Worm (Caenorhabditis elegans): ENCODE measurements around the gene pcm-1.

The pcm-1 gene

ce11 chrV:5963696-5964095, at the start of gene pcm-1:
TSS of gene pcm-1 (minus strand) at chrV:5963882.
- TF ChIP-seq pax-3 (tag; optimal IDR thresholded peaks at IDR 0.05) (no peak), C16A3.4 (tag; optimal IDR thresholded peaks at IDR 0.05) (no peak), nhr-85 (tag) (peak; percentile 4), mep-1 (tag; optimal IDR thresholded peaks at IDR 0.05) (peak; percentile 11), rnt-1 (tag; optimal IDR thresholded peaks at IDR 0.05) (peak; percentile 2), ceh-63 (GFP tag; optimal IDR thresholded peaks at IDR 0.05) (no peak), ceh-8 (GFP tag; optimal IDR thresholded peaks at IDR 0.05) (no peak), swsn-7 (tag; optimal IDR thresholded peaks at IDR 0.05) (peak; percentile 19), efl-1 (optimal IDR thresholded peaks at IDR 0.05) (peak; percentile 52 to 55), efl-1 (GFP tag; optimal IDR thresholded peaks at IDR 0.05 in 1 of 2) (peak in 1 of 2 experiments; percentile 28), hlh-4 (tag; optimal IDR thresholded peaks at IDR 0.05) (no peak), blmp-1 (tag; optimal IDR thresholded peaks at IDR 0.05) (peak; percentile 40), nhr-90 (tag; optimal IDR thresholded peaks at IDR 0.05; ENCODE audit: poor library complexity) (no peak), nhr-76 (tag; optimal IDR thresholded peaks at IDR 0.05) (no peak), dpl-1 (GFP tag; optimal IDR thresholded peaks at IDR 0.05) (peak in 1 of 3 experiments; percentile 34), aly-2 (tag; optimal IDR thresholded peaks at IDR 0.05) (no peak), unc-130 (tag; optimal IDR thresholded peaks at IDR 0.05) (peak; percentile 15), hpl-2 (GFP tag; optimal IDR thresholded peaks at IDR 0.05) (no peak), nhr-47 (tag; optimal IDR thresholded peaks at IDR 0.05) (no peak), ets-5 (GFP tag; IDR thresholded peaks at IDR 0.05) (no peak), nhr-71 (tag; optimal IDR thresholded peaks at IDR 0.05) (peak; percentile 16), lsy-2 (tag; optimal IDR thresholded peaks at IDR 0.05) (peak; percentile 5 to 37), mab-9 (GFP tag; IDR thresholded peaks at IDR 0.05) (no peak), dsc-1 (tag; optimal IDR thresholded peaks at IDR 0.05) (peak; percentile 1), isw-1 (GFP tag; IDR thresholded peaks at IDR 0.05) (no peak), snu-23 (GFP tag; optimal IDR thresholded peaks at IDR 0.05) (peak; percentile 45), vab-15 (tag; optimal IDR thresholded peaks at IDR 0.05) (no peak), lin-35 (GFP tag; optimal IDR thresholded peaks at IDR 0.05) (peak in 1 of 2 experiments; percentile 22), xbp-1 (tag; optimal IDR thresholded peaks at IDR 0.05) (no peak), C04F5.9 (tag; optimal IDR thresholded peaks at IDR 0.05) (no peak), nhr-77 (tag; optimal IDR thresholded peaks at IDR 0.05) (no peak), sox-4 (tag; optimal IDR thresholded peaks at IDR 0.05) (no peak), lin-14 (GFP tag; optimal IDR thresholded peaks at IDR 0.05) (peak; percentile 67)

ce11 chrV:6012401-6012800, 48.7 kb upstream of the pcm-1 start:
- TF ChIP-seq tbx-2 (tag; optimal IDR thresholded peaks at IDR 0.05) (no peak), efl-1 (optimal IDR thresholded peaks at IDR 0.05) (no peak), efl-1 (GFP tag; optimal IDR thresholded peaks at IDR 0.05 in 1 of 2) (peak in 1 of 2 experiments; percentile 13), C04F5.9 (tag; optimal IDR thresholded peaks at IDR 0.05) (no peak), rnt-1 (tag; optimal IDR thresholded peaks at IDR 0.05) (no peak), lin-15B (tag; optimal IDR thresholded peaks at IDR 0.05) (no peak)

- TF ChIP-seq sup-37 (GFP tag; optimal IDR thresholded peaks at IDR 0.05) (no peak), mdl-1 (tag; optimal IDR thresholded peaks at IDR 0.05) (no peak), nhr-237 (tag; optimal IDR thresholded peaks at IDR 0.05) (no peak), egl-27 (tag; optimal IDR thresholded peaks at IDR 0.05) (no peak), rnt-1 (tag; optimal IDR thresholded peaks at IDR 0.05) (no peak), ces-1 (GFP tag; optimal IDR thresholded peaks at IDR 0.05) (no peak), ceh-8 (GFP tag; optimal IDR thresholded peaks at IDR 0.05) (no peak), tlp-1 (tag; optimal IDR thresholded peaks at IDR 0.05) (no peak), C04F5.9 (tag; optimal IDR thresholded peaks at IDR 0.05) (no peak), fkh-8 (tag; optimal IDR thresholded peaks at IDR 0.05) (no peak), fos-1 (tag; optimal IDR thresholded peaks at IDR 0.05) (no peak), Y116A8C.19 (tag; optimal IDR thresholded peaks at IDR 0.05; ENCODE audit: borderline replicate concordance) (no peak), ama-1 (optimal IDR thresholded peaks at IDR 0.05) (no peak), mep-1 (tag; optimal IDR thresholded peaks at IDR 0.05) (no peak), nhr-84 (tag; optimal IDR thresholded peaks at IDR 0.05) (no peak)
Measured at ce11 chrV:6010642-6011041, 47.0 kb upstream of the pcm-1 start.

Data from whole organism, L1 larva.